Worm (Caenorhabditis elegans) whole organism, L1 larva: ENCODE measurements around the gene F54B8.1.
A peak's percentile ranks its signal among the peaks of the same experiment; 100 is the strongest.

Experiments
- Y116A8C.19 ChIP-seq: sonication (generic microtip); optimal IDR thresholded peaks from 2 replicates; lab custom pipeline; 2016; ENCODE audit warnings: missing compliant biosample characterization, missing genetic modification characterization, borderline replicate concordance
- aha-1 ChIP-seq: fragments of 150-350 bp; optimal IDR thresholded peaks from 2 replicates; lab custom pipeline; 2014; ENCODE audit warnings: missing biosample characterization, missing genetic modification characterization
- ceh-63 ChIP-seq: fragments of 200-800 bp; sonication (Bioruptor generic); optimal IDR thresholded peaks from 2 replicates; lab custom pipeline; 2018; ENCODE audit warnings: mild to moderate bottlenecking, missing genetic modification characterization, missing compliant biosample characterization
- ceh-8 ChIP-seq: fragments of 200-800 bp; sonication (Bioruptor generic); optimal IDR thresholded peaks from 2 replicates; lab custom pipeline; 2018; ENCODE audit warnings: mild to moderate bottlenecking, missing genetic modification characterization, moderate library complexity, missing compliant biosample characterization
- ceh-82 ChIP-seq, 3 experiments: fragments of 150-350 bp in 1 of 3; sonication (generic microtip) in 2 of 3; optimal IDR thresholded peaks; 2 replicates each; lab custom pipeline; 2014 to 2017; ENCODE audit warnings: missing biosample characterization in 3 of 3, missing genetic modification characterization in 3 of 3
- ces-1 ChIP-seq: fragments of 150-350 bp; optimal IDR thresholded peaks from 2 replicates; lab custom pipeline; 2014; ENCODE audit warnings: missing biosample characterization, missing genetic modification reagents, missing genetic modification characterization
- efl-1 ChIP-seq, 4 experiments: fragments of 150-350 bp; optimal IDR thresholded peaks in 3 of 4; peaks in 1 of 4; 1 replicate in 1 of 4; 2 replicates in 3 of 4; lab custom pipeline; 2014; ENCODE audit warnings: missing biosample characterization in 2 of 4, missing genetic modification characterization in 2 of 4, missing genetic modification reagents in 2 of 4
- efl-3 ChIP-seq: fragments of 200-800 bp; sonication (Bioruptor generic); optimal IDR thresholded peaks from 2 replicates; lab custom pipeline; 2018; ENCODE audit warnings: mild to moderate bottlenecking, missing genetic modification characterization, missing compliant biosample characterization
- egl-13 ChIP-seq: sonication (generic microtip); optimal IDR thresholded peaks from 2 replicates; lab custom pipeline; 2016; ENCODE audit warnings: missing genotype, missing genetic modification reagents, missing genetic modification characterization, missing compliant biosample characterization
- elt-2 ChIP-seq: sonication (generic microtip); optimal IDR thresholded peaks from 2 replicates; lab custom pipeline; 2016; ENCODE audit warnings: missing genetic modification characterization, mild to moderate bottlenecking, inconsistent platforms, missing compliant biosample characterization, missing genetic modification reagents
- elt-3 ChIP-seq, 6 experiments: fragments of 150-350 bp in 1 of 6; sonication (generic microtip); optimal IDR thresholded peaks; 2 replicates each; lab custom pipeline; 2017 to 2018; ENCODE audit warnings: missing biosample characterization in 6 of 6, missing genetic modification characterization in 6 of 6, inconsistent platforms in 1 of 6
- fkh-4 ChIP-seq: sonication (generic microtip); optimal IDR thresholded peaks from 2 replicates; lab custom pipeline; 2016; ENCODE audit warnings: missing compliant biosample characterization, missing genetic modification characterization, borderline replicate concordance
- fos-1 ChIP-seq: fragments of 150-350 bp; optimal IDR thresholded peaks from 2 replicates; lab custom pipeline; 2014; ENCODE audit warnings: missing biosample characterization, missing genetic modification characterization
- hlh-17 ChIP-seq: fragments of 200-800 bp; sonication (Bioruptor generic); optimal IDR thresholded peaks from 2 replicates; lab custom pipeline; 2018; ENCODE audit warnings: missing genetic modification characterization, mild to moderate bottlenecking, missing compliant biosample characterization, moderate library complexity, borderline replicate concordance
- hlh-4 ChIP-seq: sonication (generic microtip); optimal IDR thresholded peaks from 2 replicates; lab custom pipeline; 2016; ENCODE audit warnings: mild to moderate bottlenecking, missing genetic modification characterization, missing compliant biosample characterization
- hpl-2 ChIP-seq: fragments of 150-350 bp; optimal IDR thresholded peaks from 2 replicates; lab custom pipeline; 2014; ENCODE audit warnings: missing biosample characterization, missing genetic modification reagents, missing genetic modification characterization
- irx-1 ChIP-seq: sonication (generic microtip); optimal IDR thresholded peaks from 2 replicates; lab custom pipeline; 2016; ENCODE audit warnings: missing genetic modification characterization, missing compliant biosample characterization
- isw-1 ChIP-seq: fragments of 200-800 bp; sonication (Bioruptor generic); IDR thresholded peaks from 2 replicates; pipeline ENCODE4 v1.3.6; 2022; ENCODE audit warnings: missing genetic modification characterization, missing compliant biosample characterization
- lin-14 ChIP-seq: fragments of 200-800 bp; sonication (Bioruptor generic); optimal IDR thresholded peaks from 2 replicates; lab custom pipeline; 2018; ENCODE audit warnings: mild to moderate bottlenecking, missing genetic modification characterization, moderate library complexity, missing compliant biosample characterization
- lin-15B ChIP-seq: fragments of 150-350 bp; sonication (generic microtip); optimal IDR thresholded peaks from 3 replicates; lab custom pipeline; 2014; ENCODE audit warnings: missing biosample characterization, missing genetic modification characterization
- lin-35 ChIP-seq, 2 experiments: fragments of 150-350 bp; optimal IDR thresholded peaks; 2 replicates each; lab custom pipeline; 2014; ENCODE audit warnings: missing biosample characterization in 2 of 2, missing genetic modification characterization in 2 of 2, missing genetic modification reagents in 2 of 2
- lin-39 ChIP-seq: fragments of 150-350 bp; optimal IDR thresholded peaks from 2 replicates; lab custom pipeline; 2014; ENCODE audit warnings: missing biosample characterization, missing genetic modification reagents, missing genetic modification characterization
- mab-9 ChIP-seq: fragments of 200-800 bp; sonication (Bioruptor generic); IDR thresholded peaks from 2 replicates; pipeline ENCODE4 v1.3.6; 2022; ENCODE audit warnings: missing genetic modification reagents, missing genetic modification characterization, missing compliant biosample characterization
- mdl-1 ChIP-seq, 2 experiments: fragments of 150-350 bp; optimal IDR thresholded peaks; 2 replicates each; lab custom pipeline; 2014 to 2017; ENCODE audit warnings: missing biosample characterization in 2 of 2, missing genetic modification characterization in 2 of 2, inconsistent platforms in 1 of 2
- nhr-11 ChIP-seq: fragments of 150-350 bp; optimal IDR thresholded peaks from 2 replicates; lab custom pipeline; 2014; ENCODE audit warnings: missing biosample characterization, missing genetic modification characterization
- nhr-12 ChIP-seq: sonication (generic microtip); optimal IDR thresholded peaks from 2 replicates; lab custom pipeline; 2017; ENCODE audit warnings: missing biosample characterization, missing genetic modification characterization
- nhr-19 ChIP-seq: fragments of 200-800 bp; sonication (Bioruptor generic); conservative IDR thresholded peaks from 2 replicates; pipeline ENCODE4 v1.3.6; 2022; ENCODE audit warnings: missing genetic modification characterization, missing compliant biosample characterization
- nhr-20 ChIP-seq: sonication (generic microtip); optimal IDR thresholded peaks from 2 replicates; lab custom pipeline; 2016; ENCODE audit warnings: mild to moderate bottlenecking, missing genetic modification characterization, missing compliant biosample characterization
- nhr-237 ChIP-seq: fragments of 150-350 bp; optimal IDR thresholded peaks from 2 replicates; lab custom pipeline; 2014; ENCODE audit warnings: missing biosample characterization, missing genetic modification characterization
- nhr-47 ChIP-seq: sonication (generic microtip); optimal IDR thresholded peaks from 2 replicates; lab custom pipeline; 2016; ENCODE audit warnings: mild to moderate bottlenecking, missing genetic modification characterization, moderate library complexity, missing compliant biosample characterization
- nhr-71 ChIP-seq: sonication (generic microtip); optimal IDR thresholded peaks from 2 replicates; lab custom pipeline; 2016; ENCODE audit warnings: mild to moderate bottlenecking, missing genetic modification characterization, moderate library complexity, missing compliant biosample characterization
- nhr-84 ChIP-seq: sonication (generic microtip); optimal IDR thresholded peaks from 2 replicates; lab custom pipeline; 2017; ENCODE audit warnings: missing biosample characterization, missing genetic modification characterization
- nhr-90 ChIP-seq: sonication (generic microtip); optimal IDR thresholded peaks from 2 replicates; lab custom pipeline; 2016; ENCODE audit warnings: mild to moderate bottlenecking, missing genetic modification characterization, missing compliant biosample characterization; ENCODE audit not compliant: poor library complexity
- pqm-1 ChIP-seq: sonication (generic microtip); optimal IDR thresholded peaks from 3 replicates; lab custom pipeline; 2017; ENCODE audit warnings: missing biosample characterization, missing genetic modification characterization
- rnt-1 ChIP-seq: sonication (generic microtip); optimal IDR thresholded peaks from 2 replicates; lab custom pipeline; 2016; ENCODE audit warnings: mild to moderate bottlenecking, missing genetic modification characterization, moderate library complexity, missing compliant biosample characterization
- snpc-4 ChIP-seq: fragments of 150-350 bp; optimal IDR thresholded peaks from 2 replicates; lab custom pipeline; 2014; ENCODE audit warnings: missing biosample characterization, missing genetic modification characterization
- sox-4 ChIP-seq: sonication (generic microtip); optimal IDR thresholded peaks from 2 replicates; lab custom pipeline; 2016; ENCODE audit warnings: missing genetic modification characterization, missing compliant biosample characterization
- sup-37 ChIP-seq: fragments of 200-800 bp; sonication (Bioruptor generic); optimal IDR thresholded peaks from 2 replicates; lab custom pipeline; 2018; ENCODE audit warnings: mild to moderate bottlenecking, missing genetic modification characterization, missing compliant biosample characterization
- swsn-7 ChIP-seq: sonication (generic microtip); optimal IDR thresholded peaks from 2 replicates; lab custom pipeline; 2016; ENCODE audit warnings: missing genetic modification characterization, missing compliant biosample characterization
- tbx-2 ChIP-seq: sonication (generic microtip); optimal IDR thresholded peaks from 2 replicates; lab custom pipeline; 2016; ENCODE audit warnings: missing genetic modification characterization, missing compliant biosample characterization
- tlp-1 ChIP-seq: fragments of 150-350 bp; optimal IDR thresholded peaks from 2 replicates; lab custom pipeline; 2014; ENCODE audit warnings: missing biosample characterization, missing genetic modification characterization
- unc-130 ChIP-seq: fragments of 150-350 bp; optimal IDR thresholded peaks from 2 replicates; lab custom pipeline; 2017; ENCODE audit warnings: missing biosample characterization, missing genetic modification characterization, inconsistent platforms
- unc-62 ChIP-seq: fragments of 150-350 bp; optimal IDR thresholded peaks from 2 replicates; lab custom pipeline; 2014; ENCODE audit warnings: missing biosample characterization, missing genetic modification reagents, missing genetic modification characterization
- unc-98 ChIP-seq: fragments of 200-800 bp; sonication (Bioruptor generic); IDR thresholded peaks from 2 replicates; pipeline ENCODE4 v1.3.6; 2022; ENCODE audit warnings: missing genetic modification characterization, missing compliant biosample characterization
- vab-15 ChIP-seq: sonication (generic microtip); optimal IDR thresholded peaks from 2 replicates; lab custom pipeline; 2017; ENCODE audit warnings: missing genotype, mild to moderate bottlenecking, missing genetic modification characterization, missing compliant biosample characterization
- xbp-1 ChIP-seq: sonication (generic microtip); optimal IDR thresholded peaks from 2 replicates; lab custom pipeline; 2016; ENCODE audit warnings: missing genetic modification characterization, missing compliant biosample characterization
- zip-4 ChIP-seq: fragments of 200-800 bp; sonication (Bioruptor generic); optimal IDR thresholded peaks from 2 replicates; lab custom pipeline; 2018; ENCODE audit warnings: mild to moderate bottlenecking, missing genetic modification characterization, moderate library complexity, missing compliant biosample characterization
- ztf-4 ChIP-seq: fragments of 150-350 bp; optimal IDR thresholded peaks from 2 replicates; lab custom pipeline; 2014; ENCODE audit warnings: missing biosample characterization, missing genetic modification characterization

Gene F54B8.1

DNA sequence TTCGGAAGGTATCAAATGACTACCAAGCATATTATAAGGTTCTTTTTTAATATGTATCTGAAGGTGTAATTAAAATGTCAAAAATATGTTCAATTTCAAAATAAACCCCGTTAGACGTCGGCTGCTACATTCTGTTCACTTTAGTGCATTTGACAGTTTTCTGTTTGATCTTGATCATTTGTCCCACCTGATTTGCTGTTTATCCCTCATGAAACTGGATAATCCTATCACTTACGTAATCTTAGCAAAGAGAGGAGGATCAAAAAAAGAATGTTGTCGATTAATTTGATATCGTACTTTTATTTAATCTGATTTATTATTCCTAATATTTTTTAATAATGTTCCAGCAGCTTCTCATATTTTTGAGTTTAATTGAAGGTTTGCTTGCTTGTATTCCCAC is at the start of gene F54B8.1:
Gene F54B8.1 (plus strand): TSS at position 301 of the 400 bp plus-strand sequence.
- TF ChIP-seq zip-4 (GFP tag; lab: Kevin White, UChicago): no peak
- TF ChIP-seq mab-9 (GFP tag; lab: Robert Waterston, UW): no peak
- no peak for TF ChIP-seq ceh-82 (tag; optimal IDR thresholded peaks at IDR 0.05; lab: Kevin White, UChicago)
- TF ChIP-seq lin-15B (tag; lab: Kevin White, UChicago): no peak
- TF ChIP-seq hlh-4 (tag; lab: Kevin White, UChicago): no peak
- no peak for TF ChIP-seq unc-62
- no peak for TF ChIP-seq tbx-2 (tag; lab: Kevin White, UChicago)
- no peak for TF ChIP-seq aha-1 (tag; lab: Kevin White, UChicago)
- no peak for TF ChIP-seq xbp-1 (tag; lab: Kevin White, UChicago)
- TF ChIP-seq ceh-8 (GFP tag; lab: Kevin White, UChicago): no peak
- TF ChIP-seq ceh-63 (GFP tag; lab: Kevin White, UChicago): no peak

- no peak for TF ChIP-seq vab-15 (tag; lab: Kevin White, UChicago)
- peak; percentile 92 for TF ChIP-seq snpc-4 (tag; lab: Kevin White, UChicago)
- peak; percentile 11 for TF ChIP-seq hpl-2 (GFP tag; lab: Kevin White, UChicago)
- TF ChIP-seq tlp-1 (tag; lab: Kevin White, UChicago): no peak
- peak; percentile 95 for TF ChIP-seq nhr-20
- peak; percentile 96 to 97 (median 97) for TF ChIP-seq ceh-82 (tag; optimal IDR thresholded peaks at IDR 0.05; lab: Kevin White, UChicago)
- peak; percentile 86 for TF ChIP-seq ceh-8 (GFP tag; lab: Kevin White, UChicago)
- TF ChIP-seq pqm-1: no peak
- TF ChIP-seq mab-9 (GFP tag; lab: Robert Waterston, UW): peak; percentile 85
- TF ChIP-seq nhr-90 (tag; lab: Kevin White, UChicago): peak; percentile 96
- TF ChIP-seq nhr-47 (tag; lab: Kevin White, UChicago): peak; percentile 97
- TF ChIP-seq nhr-237: peak; percentile 50
- peak; percentile 97 for TF ChIP-seq rnt-1
- peak in 5 of 6 experiments; percentile 25 to 90 (median 45) for TF ChIP-seq elt-3 (tag; optimal IDR thresholded peaks at IDR 0.05; lab: Kevin White, UChicago)
- peak; percentile 87 for TF ChIP-seq sox-4 (tag; lab: Kevin White, UChicago)
- TF ChIP-seq egl-13 (tag; lab: Kevin White, UChicago): peak; percentile 92
- TF ChIP-seq hlh-17 (GFP tag; lab: Kevin White, UChicago): no peak
- TF ChIP-seq nhr-19: peak; percentile 95
- peak; percentile 82 for TF ChIP-seq fos-1 (tag; lab: Kevin White, UChicago)
- TF ChIP-seq Y116A8C.19: no peak
- TF ChIP-seq fkh-4 (tag; lab: Kevin White, UChicago): peak; percentile 72
- no peak for TF ChIP-seq ces-1 (GFP tag; lab: Kevin White, UChicago)
- TF ChIP-seq swsn-7 (tag; lab: Kevin White, UChicago): peak; percentile 95
- peak; percentile 60 for TF ChIP-seq efl-3 (GFP tag; lab: Kevin White, UChicago)
- TF ChIP-seq efl-1 (optimal IDR thresholded peaks at IDR 0.05; lab: Kevin White, UChicago): peak; percentile 97 to 99
- peak; percentile 99 to 100 for TF ChIP-seq efl-1 (GFP tag; optimal IDR thresholded peaks at IDR 0.05 in 1 of 2; lab: Kevin White, UChicago)
- TF ChIP-seq nhr-11 (tag; lab: Kevin White, UChicago): peak; percentile 90
- peak; percentile 91 for TF ChIP-seq isw-1 (GFP tag; lab: Robert Waterston, UW)
- no peak for TF ChIP-seq nhr-84 (tag; lab: Kevin White, UChicago)
- TF ChIP-seq irx-1 (tag; lab: Kevin White, UChicago): peak; percentile 92
- peak; percentile 80 for TF ChIP-seq elt-2
- TF ChIP-seq ztf-4 (tag; lab: Kevin White, UChicago): peak; percentile 70
- TF ChIP-seq sup-37: peak; percentile 80
- TF ChIP-seq lin-14 (GFP tag; lab: Kevin White, UChicago): peak; percentile 95
- TF ChIP-seq lin-35 (GFP tag; optimal IDR thresholded peaks at IDR 0.05; lab: Kevin White, UChicago): peak; percentile 99
- TF ChIP-seq lin-39 (tag; lab: Kevin White, UChicago): peak; percentile 94
- peak; percentile 90 for TF ChIP-seq unc-130
- peak in 1 of 2 experiments; percentile 88 for TF ChIP-seq mdl-1 (tag; optimal IDR thresholded peaks at IDR 0.05; lab: Kevin White, UChicago)
- TF ChIP-seq tbx-2 (tag; lab: Kevin White, UChicago): peak; percentile 94
- no peak for TF ChIP-seq unc-98
- peak; percentile 96 for TF ChIP-seq nhr-71 (tag; lab: Kevin White, UChicago)
- no peak for TF ChIP-seq nhr-12
- TF ChIP-seq hlh-4 (tag; lab: Kevin White, UChicago): no peak
Observed at ce11 chrV:15766122-15766594, 44.4 kb upstream of the F54B8.1 start, which contains the start of the genes haf-3 and F57A10.2. Gene haf-3 (minus strand): TSS chrV:15766172. Gene F57A10.2 (plus strand): TSS chrV:15766575.
